Fruit fly (Drosophila melanogaster): Measurements from ENCODE around the gene X11Lbeta.
A peak's percentile ranks its signal among the peaks of the same experiment; 100 is the strongest.

The X11Lbeta gene

dm6 chrX:10731801-10732200 is 104.3 kb downstream of the X11Lbeta start (continued):
- TF ChIP-seq CG34224 (GFP tag; IDR thresholded peaks at IDR 0.05; ENCODE audit: partially characterized antibody) (no peak), croc (GFP tag; conservative IDR thresholded peaks at IDR 0.05) (peak; percentile 22; the same call in 1 of the 3 replicates), CG10321 (GFP tag; IDR thresholded peaks at IDR 0.05) (no peak), CG9437 (GFP tag; optimal IDR thresholded peaks at IDR 0.05) (peak; percentile 23), luna (GFP tag; optimal IDR thresholded peaks at IDR 0.05) (no peak), Hand (GFP tag; optimal IDR thresholded peaks at IDR 0.05) (peak; percentile 49), CG16779 (GFP tag; IDR thresholded peaks at IDR 0.05) (no peak), tup (GFP tag; optimal IDR thresholded peaks at IDR 0.05) (no peak), Hmr (GFP tag; optimal IDR thresholded peaks at IDR 0.05) (peak; percentile 74), tx (GFP tag; optimal IDR thresholded peaks at IDR 0.05) (peak; percentile 30), CG2678 (tag; optimal IDR thresholded peaks at IDR 0.05) (peak; percentile 84), abd-A (tag; optimal IDR thresholded peaks at IDR 0.05) (no peak), CG3838 (GFP tag; optimal IDR thresholded peaks at IDR 0.05) (no peak), CG14710 (tag; optimal IDR thresholded peaks at IDR 0.05) (peak; percentile 59), maf-S (GFP tag; optimal IDR thresholded peaks at IDR 0.05) (peak; percentile 16), CG4854 (GFP tag; optimal IDR thresholded peaks at IDR 0.05) (no peak), disco-r (GFP tag; optimal IDR thresholded peaks at IDR 0.05) (peak; percentile 27), CG31365 (tag; optimal IDR thresholded peaks at IDR 0.05) (no peak), dimm (GFP tag; IDR thresholded peaks at IDR 0.05) (no peak), sqz (GFP tag; optimal IDR thresholded peaks at IDR 0.05) (no peak), sens (GFP tag) (peak; percentile 92), CG12659 (GFP tag; optimal IDR thresholded peaks at IDR 0.05) (peak; percentile 31), GATAe (GFP tag; conservative IDR thresholded peaks at IDR 0.05) (no peak), usp (GFP tag; optimal IDR thresholded peaks at IDR 0.05) (no peak), scrt (GFP tag; optimal IDR thresholded peaks at IDR 0.05) (peak; percentile 61), emc (GFP tag; optimal IDR thresholded peaks at IDR 0.05) (no peak), so (GFP tag; IDR thresholded peaks at IDR 0.05) (peak; percentile 45; the same call in 1 of the 3 replicates), Lpt (GFP tag; optimal IDR thresholded peaks at IDR 0.05) (no peak), Hr39 (optimal IDR thresholded peaks at IDR 0.05) (no peak), Fer1 (GFP tag; optimal IDR thresholded peaks at IDR 0.05) (peak; percentile 70), CG11696 (GFP tag; IDR thresholded peaks at IDR 0.05) (0 out of 2 replicates have a peak, but pooled peaks have one; percentile 13), Vsx1 (GFP tag; optimal IDR thresholded peaks at IDR 0.05) (peak; percentile 33), tna (GFP tag; IDR thresholded peaks at IDR 0.05; ENCODE audit: partially characterized antibody) (no peak), CG9876 (GFP tag; optimal IDR thresholded peaks at IDR 0.05) (no peak), dysf (GFP tag; IDR thresholded peaks at IDR 0.05) (peak; percentile 68; the same call in 2 of the 3 replicates), CG43689 (GFP tag; IDR thresholded peaks at IDR 0.05) (no peak), CG6689 (GFP tag; IDR thresholded peaks at IDR 0.05) (peak; percentile 59), Six4 (GFP tag; optimal IDR thresholded peaks at IDR 0.05) (peak; percentile 13), ap (GFP tag; IDR thresholded peaks at IDR 0.05) (no peak), Gug (GFP tag; IDR thresholded peaks at IDR 0.05) (no peak), bsh (GFP tag; optimal IDR thresholded peaks at IDR 0.05) (peak in 1 of 2 experiments; percentile 73), mld (GFP tag; IDR thresholded peaks at IDR 0.05; ENCODE audit: partially characterized antibody) (no peak), tgo (GFP tag; IDR thresholded peaks at IDR 0.05) (peak; percentile 44), pros (GFP tag; optimal IDR thresholded peaks at IDR 0.05) (peak; percentile 64), zfh2 (GFP tag; optimal IDR thresholded peaks at IDR 0.05) (no peak), fd96Cb (tag; optimal IDR thresholded peaks at IDR 0.05) (peak; percentile 62), B-H1 (GFP tag; IDR thresholded peaks at IDR 0.05) (0 out of 3 replicates have a peak, but pooled peaks have one; percentile 16), her (GFP tag; optimal IDR thresholded peaks at IDR 0.05) (no peak), CG18011 (GFP tag; optimal IDR thresholded peaks at IDR 0.05) (peak; percentile 6), CG14965 (GFP tag; optimal IDR thresholded peaks at IDR 0.05; ENCODE audit: borderline replicate concordance) (no peak), CG7271 (tag; optimal IDR thresholded peaks at IDR 0.05) (no peak)
